Worm (Caenorhabditis elegans) whole organism, L2 larva: ENCODE data around the gene C09F9.1.

ENCODE experiments used
- ceh-82 ChIP-seq: fragments of 150-350 bp; optimal IDR thresholded peaks from 2 replicates; lab custom pipeline; 2014; ENCODE audit warnings: missing biosample characterization, missing genetic modification characterization
- nhr-12 ChIP-seq: fragments of 150-350 bp; optimal IDR thresholded peaks from 2 replicates; lab custom pipeline; 2014; ENCODE audit warnings: missing biosample characterization, missing genetic modification characterization

DNA sequence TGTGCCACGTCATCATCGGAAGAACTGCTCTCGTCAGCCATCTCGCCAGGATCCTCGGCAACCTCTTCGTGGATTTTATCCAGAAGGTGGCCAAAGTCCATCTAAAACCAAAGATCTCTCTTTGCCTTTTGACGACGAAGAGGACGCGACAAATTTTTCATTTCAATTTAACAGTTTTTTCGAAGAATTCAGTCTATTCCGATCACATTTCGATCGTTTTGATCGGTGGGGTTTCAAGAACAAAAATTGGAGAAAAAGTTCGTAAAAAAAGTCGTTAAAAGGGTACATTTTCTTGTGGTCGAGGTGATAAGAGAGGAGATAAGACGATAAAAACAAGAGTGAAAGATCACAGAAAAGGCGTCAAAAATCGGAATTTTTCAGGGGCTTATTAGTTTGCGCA is 35.3 kb downstream of the C09F9.1 start, which contains the start of gene glna-1:
- TF ChIP-seq ceh-82 (tag; lab: Kevin White, UChicago) (no peak), nhr-12 (tag; lab: Kevin White, UChicago) (no peak)
